Fruit fly (Drosophila melanogaster): ENCODE results near the gene Acbp1.
A peak's percentile ranks its signal among the peaks of the same experiment; 100 is the strongest.

Gene Acbp1

DNA sequence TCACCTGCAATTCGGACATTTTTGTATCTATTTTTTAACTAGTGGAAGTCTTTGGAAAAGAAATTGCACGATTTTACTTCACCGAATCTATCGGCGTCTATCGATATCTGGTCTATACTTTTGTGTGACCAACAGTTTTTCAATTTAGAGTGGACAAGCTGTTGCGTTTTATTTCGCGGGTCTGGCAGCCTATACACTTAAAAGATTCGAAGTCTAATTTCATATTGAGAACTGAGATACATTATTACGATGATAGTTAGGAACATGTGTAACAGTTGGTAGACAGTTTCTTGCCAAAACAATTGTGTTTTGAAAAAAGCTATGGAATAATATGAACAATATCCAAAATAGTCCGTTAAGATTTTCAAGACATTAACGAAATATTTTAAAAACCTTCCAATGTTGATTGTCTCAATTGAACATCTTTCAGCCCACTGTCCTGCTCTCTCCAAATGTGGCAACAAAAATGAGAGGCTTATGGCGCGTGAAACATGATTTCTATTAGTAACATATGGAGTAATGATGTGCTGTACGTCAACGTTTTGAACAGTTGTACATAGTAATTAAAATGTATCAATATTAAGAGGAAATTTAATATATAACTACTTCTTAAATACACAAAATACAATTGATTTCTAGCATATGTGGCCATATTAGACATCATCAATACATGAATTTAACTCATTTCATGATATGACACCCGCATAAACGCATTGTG, at the start of gene Acbp1 (continued):
- TF ChIP-seq Ssrp (tag; optimal IDR thresholded peaks at IDR 0.05) (peak; percentile 93), CG11247 (GFP tag; IDR thresholded peaks at IDR 0.05) (peak; percentile 89), knrl (GFP tag; IDR thresholded peaks at IDR 0.05; ENCODE audit: partially characterized antibody) (peak; percentile 77), Dref (GFP tag; IDR thresholded peaks at IDR 0.05) (peak; percentile 88), Usf (GFP tag; optimal IDR thresholded peaks at IDR 0.05) (peak; percentile 86), NC2β (GFP tag; optimal IDR thresholded peaks at IDR 0.05) (peak; percentile 93), CG4707 (GFP tag; optimal IDR thresholded peaks at IDR 0.05) (peak; percentile 94), CG18262 (tag; optimal IDR thresholded peaks at IDR 0.05) (peak; percentile 99), CG3065 (GFP tag; optimal IDR thresholded peaks at IDR 0.05) (peak; percentile 76), CG17361 (GFP tag; IDR thresholded peaks at IDR 0.05) (peak; percentile 96), ewg (GFP tag; optimal IDR thresholded peaks at IDR 0.05) (peak; percentile 88), sens-2 (GFP tag; IDR thresholded peaks at IDR 0.05) (peak; percentile 89), D19A (tag; optimal IDR thresholded peaks at IDR 0.05) (peak; percentile 97), CG12744 (GFP tag; optimal IDR thresholded peaks at IDR 0.05) (peak; percentile 94), CG33213 (GFP tag; optimal IDR thresholded peaks at IDR 0.05) (peak; percentile 95), abd-A (tag; optimal IDR thresholded peaks at IDR 0.05) (peak; percentile 93), pho (GFP tag; optimal IDR thresholded peaks at IDR 0.05) (peak; percentile 97), Ets65A (GFP tag) (peak; percentile 99), CG14710 (tag; optimal IDR thresholded peaks at IDR 0.05) (peak; percentile 98), Mrtf (GFP tag; IDR thresholded peaks at IDR 0.05) (peak; percentile 90), bsh (GFP tag; optimal IDR thresholded peaks at IDR 0.05) (peak; percentile 94 to 98), CG4404 (GFP tag; IDR thresholded peaks at IDR 0.05) (peak; percentile 80), CG17385 (GFP tag; optimal IDR thresholded peaks at IDR 0.05) (peak; percentile 95), ERR (GFP tag; optimal IDR thresholded peaks at IDR 0.05) (peak; percentile 95), slp2 (GFP tag; optimal IDR thresholded peaks at IDR 0.05) (peak; percentile 91), sc (optimal IDR thresholded peaks at IDR 0.05) (no peak), sc (GFP tag; optimal IDR thresholded peaks at IDR 0.05) (peak; percentile 91), E2f1 (GFP tag; IDR thresholded peaks at IDR 0.05) (peak; percentile 83), Deaf1 (tag; optimal IDR thresholded peaks at IDR 0.05) (peak; percentile 89), CG11398 (GFP tag; optimal IDR thresholded peaks at IDR 0.05) (peak; percentile 89), MESR4 (GFP tag; optimal IDR thresholded peaks at IDR 0.05) (peak; percentile 58), CG10267 (tag; optimal IDR thresholded peaks at IDR 0.05) (peak; percentile 98), Awh (GFP tag; IDR thresholded peaks at IDR 0.05) (peak; percentile 86), HmgZ (tag; optimal IDR thresholded peaks at IDR 0.05) (peak; percentile 97), otp (GFP tag; IDR thresholded peaks at IDR 0.05) (peak; percentile 85), Mad (GFP tag; optimal IDR thresholded peaks at IDR 0.05) (peak; percentile 91), HHEX (GFP tag; optimal IDR thresholded peaks at IDR 0.05) (peak; percentile 98), gce (GFP tag; IDR thresholded peaks at IDR 0.05) (peak; percentile 89), CG30431 (GFP tag; optimal IDR thresholded peaks at IDR 0.05) (peak; percentile 84), Bdp1 (GFP tag; optimal IDR thresholded peaks at IDR 0.05) (peak; percentile 92), Doc3 (GFP tag; IDR thresholded peaks at IDR 0.05; ENCODE audit: partially characterized antibody) (peak; percentile 80), tll (GFP tag; optimal IDR thresholded peaks at IDR 0.05) (no peak), CG3726 (GFP tag; IDR thresholded peaks at IDR 0.05) (peak; percentile 70; the same call in 2 of the 3 replicates), CG7745 (tag; optimal IDR thresholded peaks at IDR 0.05) (peak; percentile 93), grn (GFP tag; optimal IDR thresholded peaks at IDR 0.05) (peak; percentile 67), chif (GFP tag; optimal IDR thresholded peaks at IDR 0.05) (peak; percentile 91 to 95), CG18476 (GFP tag; optimal IDR thresholded peaks at IDR 0.05) (peak; percentile 94), CG12219 (GFP tag; optimal IDR thresholded peaks at IDR 0.05) (peak; percentile 99), tna (GFP tag; IDR thresholded peaks at IDR 0.05; ENCODE audit: partially characterized antibody) (peak; percentile 59; the same call in 1 of the 2 replicates)

Measured in whole organism, embryonic.